Fruit fly (Drosophila melanogaster) whole organism, wandering third instar larva: ENCODE data around the gene Usp32.
A peak's percentile ranks its signal among the peaks of the same experiment; 100 is the strongest.

Experiments used
- Abd-B ChIP-seq: fragments of >200 bp; optimal IDR thresholded peaks from 2 replicates; lab custom pipeline; 2017; ENCODE audit warnings: missing biosample characterization, missing genetic modification characterization
- CG32264 ChIP-seq: fragments of 200-800 bp; sonication (Bioruptor generic); optimal IDR thresholded peaks from 2 replicates; lab custom pipeline; 2016; ENCODE audit warnings: missing biosample characterization, missing genetic modification characterization
- CG9705 ChIP-seq: fragments of 200-800 bp; sonication (Bioruptor generic); optimal IDR thresholded peaks from 2 replicates; lab custom pipeline; 2018; ENCODE audit warnings: missing biosample characterization, mild to moderate bottlenecking, missing genetic modification characterization
- CrebA ChIP-seq: fragments of 200-800 bp; sonication (Bioruptor generic); optimal IDR thresholded peaks from 2 replicates; lab custom pipeline; 2016; ENCODE audit warnings: missing biosample characterization, mild to moderate bottlenecking, missing genetic modification characterization, borderline replicate concordance
- Dfd ChIP-seq: fragments of >200 bp; optimal IDR thresholded peaks from 2 replicates; lab custom pipeline; 2017; ENCODE audit warnings: missing biosample characterization, missing genetic modification characterization
- Dif ChIP-seq: fragments of 200-275, 200-300 bp; sonication (Bioruptor generic); optimal IDR thresholded peaks from 2 replicates; lab custom pipeline; 2018; ENCODE audit warnings: missing biosample characterization, missing genetic modification characterization; ENCODE audit not compliant: partially characterized antibody
- GATAd ChIP-seq: sonication (Bioruptor generic); optimal IDR thresholded peaks from 2 replicates; lab custom pipeline; 2016; ENCODE audit warnings: missing biosample characterization, missing genetic modification characterization
- HLH106 ChIP-seq: fragments of 200-800 bp; optimal IDR thresholded peaks from 3 replicates; lab custom pipeline; 2019; ENCODE audit warnings: missing biosample characterization, mild to moderate bottlenecking, missing genetic modification characterization, moderate library complexity
- Hnf4 ChIP-seq: fragments of 200-800 bp; sonication (Bioruptor generic); optimal IDR thresholded peaks from 2 replicates; lab custom pipeline; 2016; ENCODE audit warnings: missing biosample characterization, mild to moderate bottlenecking, missing genetic modification characterization
- Hr83 ChIP-seq: fragments of 200-300 bp; sonication (Bioruptor generic); optimal IDR thresholded peaks from 2 replicates; lab custom pipeline; 2016; ENCODE audit warnings: missing biosample characterization, mild to moderate bottlenecking, missing genetic modification characterization, moderate library complexity; ENCODE audit not compliant: poor library complexity, severe bottlenecking
- Jra ChIP-seq: sonication (Bioruptor generic); optimal IDR thresholded peaks from 2 replicates; lab custom pipeline; 2016; ENCODE audit warnings: missing biosample characterization, missing genetic modification characterization
- Mio ChIP-seq: sonication (Bioruptor generic); optimal IDR thresholded peaks from 2 replicates; lab custom pipeline; 2016; ENCODE audit warnings: missing biosample characterization, missing genetic modification characterization
- Myc ChIP-seq: fragments of >200 bp; optimal IDR thresholded peaks from 2 replicates; lab custom pipeline; 2017
- N ChIP-seq: fragments of >200 bp; optimal IDR thresholded peaks from 2 replicates; lab custom pipeline; 2018; ENCODE audit warnings: missing biosample characterization, missing external identifiers, missing genetic modification characterization
- OdsH ChIP-seq: fragments of 200-800 bp; sonication (Bioruptor generic); optimal IDR thresholded peaks from 2 replicates; lab custom pipeline; 2016; ENCODE audit warnings: missing biosample characterization, mild to moderate bottlenecking, missing genetic modification characterization
- Rel ChIP-seq, 2 experiments: fragments of 200-800 bp; sonication (Bioruptor generic) in 1 of 2; optimal IDR thresholded peaks; 2 replicates in 1 of 2; 3 replicates in 1 of 2; lab custom pipeline; 2016 to 2019; ENCODE audit warnings: mild to moderate bottlenecking in 2 of 2, missing biosample characterization in 2 of 2, missing genetic modification characterization in 2 of 2, moderate library complexity in 1 of 2
- Sp1 ChIP-seq: fragments of 200-800 bp; sonication (Bioruptor generic); optimal IDR thresholded peaks from 3 replicates; lab custom pipeline; 2019; ENCODE audit warnings: missing biosample characterization, mild to moderate bottlenecking, missing genetic modification characterization, moderate library complexity
- Vsx2 ChIP-seq: fragments of 200-300, 225-300 bp; sonication (Bioruptor generic); optimal IDR thresholded peaks from 2 replicates; lab custom pipeline; 2018; ENCODE audit warnings: missing biosample characterization, missing genetic modification characterization; ENCODE audit not compliant: partially characterized antibody
- br ChIP-seq: fragments of 200-800 bp; sonication (Bioruptor generic); optimal IDR thresholded peaks from 2 replicates; lab custom pipeline; 2016; ENCODE audit warnings: missing biosample characterization, missing genetic modification characterization
- dl ChIP-seq, 2 experiments: fragments of 175-275, 200-275 bp in 1 of 2; fragments of 200-275 bp in 1 of 2; sonication (Bioruptor generic); optimal IDR thresholded peaks; lab custom pipeline; 2018; ENCODE audit warnings: mild to moderate bottlenecking in 2 of 2, missing biosample characterization in 2 of 2, missing genetic modification characterization in 2 of 2, moderate library complexity in 2 of 2; ENCODE audit not compliant: partially characterized antibody in 2 of 2, insufficient read depth in 1 of 2
- dmrt93B ChIP-seq: fragments of 200-800 bp; sonication (Bioruptor generic); optimal IDR thresholded peaks from 2 replicates; lab custom pipeline; 2018; ENCODE audit warnings: missing biosample characterization, mild to moderate bottlenecking, missing genetic modification characterization
- dsf ChIP-seq: sonication (Bioruptor generic); optimal IDR thresholded peaks from 2 replicates; lab custom pipeline; 2016; ENCODE audit warnings: missing biosample characterization, missing genetic modification characterization, borderline replicate concordance
- ey ChIP-seq: fragments of 200-800 bp; sonication (Bioruptor generic); optimal IDR thresholded peaks from 2 replicates; lab custom pipeline; 2016; ENCODE audit warnings: missing biosample characterization, missing genetic modification characterization
- foxo ChIP-seq, 2 experiments: fragments of 200-800 bp; sonication (Bioruptor generic); optimal IDR thresholded peaks; 2 replicates in 1 of 2; 3 replicates in 1 of 2; lab custom pipeline; 2016 to 2017; ENCODE audit warnings: missing biosample characterization in 2 of 2, missing genetic modification characterization in 2 of 2
- fru ChIP-seq: fragments of 200-800 bp; sonication (Bioruptor generic); optimal IDR thresholded peaks from 3 replicates; lab custom pipeline; 2016; ENCODE audit warnings: missing biosample characterization, mild to moderate bottlenecking, missing genetic modification characterization
- h ChIP-seq: fragments of 200-800 bp; sonication (Bioruptor generic); optimal IDR thresholded peaks from 3 replicates; lab custom pipeline; 2016; ENCODE audit warnings: missing biosample characterization, mild to moderate bottlenecking, missing genetic modification characterization
- jim ChIP-seq: fragments of 175-275, 200-325 bp; sonication (Bioruptor generic); optimal IDR thresholded peaks from 2 replicates; lab custom pipeline; 2016; ENCODE audit warnings: missing biosample characterization, mild to moderate bottlenecking, missing genetic modification characterization
- pan ChIP-seq: fragments of >200 bp; optimal IDR thresholded peaks from 2 replicates; lab custom pipeline; 2017
- psq ChIP-seq: fragments of 200-800 bp; sonication (Bioruptor generic); optimal IDR thresholded peaks from 3 replicates; lab custom pipeline; 2017; ENCODE audit warnings: missing biosample characterization, mild to moderate bottlenecking, missing genetic modification characterization, moderate library complexity
- rgr ChIP-seq: fragments of 200-800 bp; sonication (Bioruptor generic); optimal IDR thresholded peaks from 3 replicates; lab custom pipeline; 2016; ENCODE audit warnings: missing biosample characterization, mild to moderate bottlenecking, missing genetic modification characterization
- sage ChIP-seq: fragments of 200-800 bp; sonication (Bioruptor generic); optimal IDR thresholded peaks from 2 replicates; lab custom pipeline; 2016; ENCODE audit warnings: missing biosample characterization, mild to moderate bottlenecking, missing genetic modification characterization
- sv ChIP-seq: fragments of 200-800 bp; sonication (Bioruptor generic); optimal IDR thresholded peaks from 3 replicates; lab custom pipeline; 2016; ENCODE audit warnings: missing biosample characterization, missing genetic modification characterization
- usp ChIP-seq: fragments of >200 bp; optimal IDR thresholded peaks from 2 replicates; lab custom pipeline; 2017; ENCODE audit warnings: missing biosample characterization, missing genetic modification characterization
- woc ChIP-seq: sonication (Bioruptor generic); optimal IDR thresholded peaks from 2 replicates; lab custom pipeline; 2016; ENCODE audit warnings: missing biosample characterization, mild to moderate bottlenecking, missing genetic modification characterization

The Usp32 gene

dm6 chr3L:19913328-19913936 lies 42.5 kb downstream of the Usp32 start, which contains the start of gene Mtr3:
Gene Mtr3, minus strand, starts transcription at chr3L:19913715.
- no peak for TF ChIP-seq ey (GFP tag; lab: Kevin White, UChicago)
- no peak for TF ChIP-seq dmrt93B (GFP tag; lab: Kevin White, UChicago)
- no peak for TF ChIP-seq psq (GFP tag; lab: Kevin White, UChicago)
- TF ChIP-seq sage (GFP tag; lab: Kevin White, UChicago), result no peak

dm6 chr3L:19914833-19915232 lies 43.9 kb downstream of the Usp32 start, which contains the start of gene Rpn1:
Gene Rpn1, plus strand, starts transcription at chr3L:19915051.
- TF ChIP-seq foxo (GFP tag; optimal IDR thresholded peaks at IDR 0.05; lab: Kevin White, UChicago), result no peak
- peak; percentile 23 for TF ChIP-seq Hr83 (GFP tag; lab: Kevin White, UChicago)
- TF ChIP-seq Rel (GFP tag; optimal IDR thresholded peaks at IDR 0.05; lab: Kevin White, UChicago), result no peak
- peak; percentile 29 for TF ChIP-seq Rel (tag; optimal IDR thresholded peaks at IDR 0.05; lab: Kevin White, UChicago)
- no peak for TF ChIP-seq dsf
- no peak for TF ChIP-seq Jra (GFP tag; lab: Kevin White, UChicago)

dm6 chr3L:19919981-19920380 lies 49.0 kb downstream of the Usp32 start:
- TF ChIP-seq br (GFP tag; lab: Kevin White, UChicago) (no peak), Sp1 (no peak), foxo (GFP tag; optimal IDR thresholded peaks at IDR 0.05; lab: Kevin White, UChicago) (no peak), GATAd (no peak), Abd-B (GFP tag; lab: Kevin White, UChicago) (no peak), Myc (lab: Kevin White, UChicago) (no peak), sv (GFP tag; lab: Kevin White, UChicago) (no peak), Mio (GFP tag; lab: Kevin White, UChicago) (no peak), usp (GFP tag; lab: Kevin White, UChicago) (no peak), Dfd (GFP tag; lab: Kevin White, UChicago) (no peak), fru (GFP tag; lab: Kevin White, UChicago) (no peak), sage (GFP tag; lab: Kevin White, UChicago) (no peak), psq (GFP tag; lab: Kevin White, UChicago) (no peak), Hnf4 (GFP tag; lab: Kevin White, UChicago) (no peak), ey (GFP tag; lab: Kevin White, UChicago) (no peak), jim (GFP tag; lab: Kevin White, UChicago) (no peak), woc (GFP tag; lab: Kevin White, UChicago) (no peak), CG9705 (no peak), dl (GFP tag; optimal IDR thresholded peaks at IDR 0.05; lab: Kevin White, UChicago; ENCODE audit: insufficient read depth in 1 of 2, partially characterized antibody in 2 of 2) (no peak), CrebA (GFP tag; lab: Kevin White, UChicago) (no peak)

dm6 chr3L:19922833-19923745 lies 52.1 kb downstream of the Usp32 start, which contains the start of gene Pfdn6:
Gene Pfdn6, plus strand, starts transcription at chr3L:19923671.
- TF ChIP-seq rgr (peak; percentile 76), sv (GFP tag; lab: Kevin White, UChicago) (peak; percentile 73), Jra (GFP tag; lab: Kevin White, UChicago) (peak; percentile 47), Rel (GFP tag; optimal IDR thresholded peaks at IDR 0.05; lab: Kevin White, UChicago) (no peak), Rel (tag; optimal IDR thresholded peaks at IDR 0.05; lab: Kevin White, UChicago) (peak; percentile 29), Myc (lab: Kevin White, UChicago) (peak; percentile 62), h (GFP tag; lab: Kevin White, UChicago) (peak; percentile 75), Abd-B (GFP tag; lab: Kevin White, UChicago) (no peak), CG32264 (GFP tag; lab: Kevin White, UChicago) (peak; percentile 25), dsf (peak; percentile 54), Sp1 (peak; percentile 59), dl (GFP tag; optimal IDR thresholded peaks at IDR 0.05; lab: Kevin White, UChicago; ENCODE audit: insufficient read depth in 1 of 2, partially characterized antibody in 2 of 2) (peak; percentile 86 to 96), CG9705 (peak; percentile 65), ey (GFP tag; lab: Kevin White, UChicago) (peak; percentile 52), Vsx2 (peak; percentile 100), N (GFP tag; lab: Kevin White, UChicago) (no peak), HLH106 (peak; percentile 70), sage (GFP tag; lab: Kevin White, UChicago) (no peak), foxo (GFP tag; optimal IDR thresholded peaks at IDR 0.05; lab: Kevin White, UChicago) (peak in 1 of 2 experiments; percentile 73), Dif (peak; percentile 99), pan (lab: Kevin White, UChicago) (no peak), Dfd (GFP tag; lab: Kevin White, UChicago) (no peak), usp (GFP tag; lab: Kevin White, UChicago) (no peak), psq (GFP tag; lab: Kevin White, UChicago) (peak; percentile 58), OdsH (GFP tag; lab: Kevin White, UChicago) (peak; percentile 19)
- TF ChIP-seq, all 38 proteins: peak for 18
